Fruit fly (Drosophila melanogaster) whole organism, prepupa: ENCODE data around the gene CG13272.

Experiments used
- CG10631 ChIP-seq: fragments of 200-800 bp; sonication (Bioruptor generic); optimal IDR thresholded peaks from 2 replicates; lab custom pipeline; 2016; ENCODE audit warnings: missing biosample characterization, missing genetic modification characterization
- CG10669 ChIP-seq: fragments of 200-800 bp; sonication (Bioruptor generic); optimal IDR thresholded peaks from 3 replicates; lab custom pipeline; 2018; ENCODE audit warnings: missing biosample characterization, mild to moderate bottlenecking, missing genetic modification characterization, moderate library complexity
- CG11294 ChIP-seq: fragments of 200-800 bp; sonication (Bioruptor generic); IDR thresholded peaks from 2 replicates; pipeline ENCODE4 v1.3.6; 2022; ENCODE audit warnings: missing biosample characterization, missing genetic modification characterization
- CG11762 ChIP-seq: fragments of 200-800 bp; sonication (Bioruptor generic); optimal IDR thresholded peaks from 3 replicates; lab custom pipeline; 2016; ENCODE audit warnings: missing biosample characterization, missing genetic modification characterization; ENCODE audit not compliant: insufficient read depth
- CG11902 ChIP-seq: fragments of 200-800 bp; sonication (Bioruptor generic); optimal IDR thresholded peaks from 3 replicates; lab custom pipeline; 2016; ENCODE audit warnings: missing biosample characterization, missing genetic modification characterization
- CG16779 ChIP-seq: fragments of 200-800 bp; sonication (Bioruptor generic); optimal IDR thresholded peaks from 3 replicates; lab custom pipeline; 2017; ENCODE audit warnings: missing biosample characterization, mild to moderate bottlenecking, missing genetic modification characterization
- CG31627 ChIP-seq: fragments of 200-800 bp; sonication (Bioruptor generic); optimal IDR thresholded peaks from 3 replicates; lab custom pipeline; 2016; ENCODE audit warnings: missing biosample characterization, missing genetic modification characterization
- CG32006 ChIP-seq: fragments of 200-800 bp; sonication (Bioruptor generic); optimal IDR thresholded peaks from 3 replicates; lab custom pipeline; 2017; ENCODE audit warnings: missing biosample characterization, mild to moderate bottlenecking, missing genetic modification characterization
- CG3919 ChIP-seq: fragments of 200-800 bp; sonication (Bioruptor generic); optimal IDR thresholded peaks from 3 replicates; lab custom pipeline; 2016; ENCODE audit warnings: missing biosample characterization, missing genetic modification characterization
- CG6163 ChIP-seq: fragments of 200-800 bp; sonication (Bioruptor generic); IDR thresholded peaks from 3 replicates; pipeline ENCODE4 v1.3.6; 2022; ENCODE audit warnings: missing biosample characterization, missing genetic modification characterization
- CG6276 ChIP-seq: fragments of 200-800 bp; sonication (Bioruptor generic); optimal IDR thresholded peaks from 2 replicates; lab custom pipeline; 2017; ENCODE audit warnings: missing biosample characterization, mild to moderate bottlenecking, missing genetic modification characterization
- CG6854 ChIP-seq: fragments of 200-800 bp; sonication (Bioruptor generic); optimal IDR thresholded peaks from 2 replicates; lab custom pipeline; 2017; ENCODE audit warnings: missing biosample characterization, mild to moderate bottlenecking, missing genetic modification characterization
- CG7368 ChIP-seq: fragments of 200-800 bp; sonication (Bioruptor generic); optimal IDR thresholded peaks from 3 replicates; lab custom pipeline; 2016; ENCODE audit warnings: missing biosample characterization, missing genetic modification characterization
- Eip75B ChIP-seq: fragments of 200-800 bp; sonication (Bioruptor generic); optimal IDR thresholded peaks from 3 replicates; lab custom pipeline; 2016; ENCODE audit warnings: missing biosample characterization, missing genetic modification characterization
- Ets21C ChIP-seq: fragments of 200-800 bp; sonication (Bioruptor generic); optimal IDR thresholded peaks from 3 replicates; lab custom pipeline; 2016; ENCODE audit warnings: missing biosample characterization, missing genetic modification characterization
- Ets96B ChIP-seq: fragments of 200-800 bp; optimal IDR thresholded peaks from 2 replicates; lab custom pipeline; 2019; ENCODE audit warnings: missing biosample characterization, mild to moderate bottlenecking, missing genetic modification characterization, moderate library complexity
- Hr39 ChIP-seq: fragments of 200-800 bp; sonication (Bioruptor generic); optimal IDR thresholded peaks from 2 replicates; lab custom pipeline; 2016; ENCODE audit warnings: missing biosample characterization, missing genetic modification characterization
- Hr4 ChIP-seq: fragments of 200-800 bp; sonication (Bioruptor generic); optimal IDR thresholded peaks from 3 replicates; lab custom pipeline; 2016; ENCODE audit warnings: missing biosample characterization, missing genetic modification characterization
- Smox ChIP-seq: fragments of 200-800 bp; sonication (Bioruptor generic); optimal IDR thresholded peaks from 3 replicates; lab custom pipeline; 2016; ENCODE audit warnings: missing biosample characterization, missing genetic modification characterization
- Sox102F ChIP-seq: fragments of 200-800 bp; sonication (Bioruptor generic); optimal IDR thresholded peaks from 2 replicates; lab custom pipeline; 2016; ENCODE audit warnings: missing biosample characterization, mild to moderate bottlenecking, missing genetic modification characterization
- Sox14 ChIP-seq: fragments of 200-800 bp; sonication (Bioruptor generic); optimal IDR thresholded peaks from 3 replicates; lab custom pipeline; 2016; ENCODE audit warnings: missing biosample characterization, missing genetic modification characterization
- dac ChIP-seq: fragments of 200-800 bp; sonication (Bioruptor generic); optimal IDR thresholded peaks from 2 replicates; lab custom pipeline; 2017; ENCODE audit warnings: missing biosample characterization, mild to moderate bottlenecking, missing genetic modification characterization
- esn ChIP-seq: fragments of 200-800 bp; sonication (Bioruptor generic); optimal IDR thresholded peaks from 2 replicates; lab custom pipeline; 2016; ENCODE audit warnings: missing biosample characterization, mild to moderate bottlenecking, missing genetic modification characterization, moderate library complexity
- fd85E ChIP-seq: fragments of 200-800 bp; sonication (Bioruptor generic); optimal IDR thresholded peaks from 3 replicates; lab custom pipeline; 2016; ENCODE audit warnings: missing biosample characterization, missing genetic modification characterization
- fkh ChIP-seq: fragments of 200-800 bp; sonication (Bioruptor generic); optimal IDR thresholded peaks from 3 replicates; lab custom pipeline; 2017; ENCODE audit warnings: missing biosample characterization, mild to moderate bottlenecking, missing genetic modification characterization, moderate library complexity
- lz ChIP-seq: fragments of 200-800 bp; sonication (Bioruptor generic); optimal IDR thresholded peaks from 3 replicates; lab custom pipeline; 2016; ENCODE audit warnings: missing biosample characterization, missing genetic modification characterization
- spab ChIP-seq: fragments of 200-800 bp; sonication (Bioruptor generic); optimal IDR thresholded peaks from 2 replicates; lab custom pipeline; 2017; ENCODE audit warnings: missing biosample characterization, mild to moderate bottlenecking, missing genetic modification characterization, missing genetic modification reagents
- ss ChIP-seq, 2 experiments: fragments of 200-800 bp; sonication (Bioruptor generic); optimal IDR thresholded peaks; 2 replicates in 1 of 2; 3 replicates in 1 of 2; lab custom pipeline; 2017 to 2018; ENCODE audit warnings: mild to moderate bottlenecking in 2 of 2, missing biosample characterization in 2 of 2, missing genetic modification characterization in 2 of 2, moderate library complexity in 1 of 2
- svp ChIP-seq: fragments of 200-800 bp; sonication (Bioruptor generic); peaks from one replicate; lab custom pipeline; 2016; ENCODE audit warnings: missing biosample characterization, missing genetic modification characterization
- topi ChIP-seq: fragments of 200-800 bp; sonication (Bioruptor generic); optimal IDR thresholded peaks from 3 replicates; lab custom pipeline; 2016; ENCODE audit warnings: missing biosample characterization, missing genetic modification characterization
- vri ChIP-seq: fragments of 200-800 bp; sonication (Bioruptor generic); optimal IDR thresholded peaks from 3 replicates; lab custom pipeline; 2016; ENCODE audit warnings: missing biosample characterization, mild to moderate bottlenecking, missing genetic modification characterization

CG13272 gene

DNA sequence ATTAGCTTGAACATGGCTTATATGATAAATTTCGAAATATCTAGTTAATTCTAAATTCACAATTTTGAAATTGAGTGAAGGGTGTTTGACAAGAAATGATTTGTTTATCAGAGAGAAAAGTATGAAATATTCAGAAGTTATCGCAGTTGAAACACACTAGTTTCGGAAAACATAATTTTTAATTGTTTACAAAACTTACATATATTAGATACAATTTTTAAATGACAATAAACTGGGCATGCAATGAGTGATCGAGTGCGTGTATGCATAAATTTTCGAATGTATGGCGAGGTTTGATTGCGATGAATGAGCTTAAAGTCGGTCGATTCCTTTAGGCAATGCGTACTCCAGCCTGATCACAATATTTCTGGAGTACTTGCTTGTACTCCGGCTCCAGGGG is 16.3 kb downstream of the CG13272 start, which contains the start of gene CG13280:
Gene CG13280, minus strand, starts transcription at position 101 of the 400 bp plus-strand sequence.
- no peak for TF ChIP-seq fd85E (GFP tag; lab: Kevin White, UChicago)
- TF ChIP-seq Ets21C, result no peak
- TF ChIP-seq CG32006 (GFP tag; lab: Kevin White, UChicago), result no peak

DNA sequence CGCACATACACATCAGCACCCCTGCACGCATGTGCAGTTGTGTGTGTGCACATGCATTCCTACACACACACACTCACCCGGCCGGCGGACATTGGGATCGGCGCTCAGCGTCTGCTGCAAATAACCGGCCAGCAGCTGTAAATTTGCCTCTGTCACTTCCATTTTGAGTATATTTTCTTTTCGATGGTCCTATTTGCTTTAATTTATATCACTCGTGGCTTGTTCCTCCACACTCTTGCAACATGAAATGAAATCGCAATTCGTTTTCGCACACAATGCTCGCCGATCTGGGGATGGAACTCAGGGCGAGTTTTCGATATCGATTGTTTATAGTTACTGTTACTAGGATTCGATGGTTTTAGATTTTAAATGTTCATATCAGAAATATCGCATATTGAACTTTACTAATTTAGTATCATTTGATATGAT is 20.2 kb downstream of the CG13272 start, which contains the start of gene Cse1:
Gene Cse1, minus strand, starts transcription at position 303 of the 429 bp plus-strand sequence.
- TF ChIP-seq Sox14 (peak; percentile 29), topi (GFP tag; lab: Kevin White, UChicago) (peak; percentile 28), CG6854 (GFP tag; lab: Kevin White, UChicago) (peak; percentile 16), Ets21C (no peak)

DNA sequence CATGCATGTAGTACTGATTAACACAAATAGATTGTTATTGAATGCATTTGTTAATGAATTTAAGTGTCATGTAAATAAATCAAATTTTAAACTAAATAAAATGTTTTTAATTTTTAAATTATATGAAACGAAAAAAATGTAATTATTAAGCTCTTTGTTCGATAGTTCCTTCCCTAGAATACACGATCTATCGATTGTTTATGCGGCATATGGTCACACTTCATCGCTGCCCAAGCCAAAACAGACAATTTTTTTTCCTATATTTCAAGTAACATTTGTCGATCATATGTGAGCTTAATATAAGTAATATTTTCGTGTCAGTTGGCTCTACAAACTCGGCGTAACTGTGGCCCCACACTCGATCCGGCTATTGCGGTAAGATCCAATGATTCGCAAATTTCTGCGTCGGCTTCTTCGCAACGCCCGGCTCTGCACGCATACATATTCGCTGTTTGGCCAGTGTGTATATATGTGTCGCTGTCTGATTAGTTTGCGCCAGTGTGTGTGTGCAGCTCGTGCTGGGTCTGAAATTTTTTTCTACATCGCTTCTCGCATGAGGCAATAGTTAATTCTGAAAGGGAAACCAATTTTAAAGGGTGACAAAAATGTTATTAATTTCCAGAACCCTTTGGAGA is 22.3 kb downstream of the CG13272 start, which contains the start of gene AspRS-m:
Gene AspRS-m, plus strand, starts transcription at position 207 of the 635 bp plus-strand sequence.
- TF ChIP-seq spab (no peak), CG31627 (no peak), Hr39 (GFP tag; lab: Kevin White, UChicago) (no peak), CG10631 (GFP tag; lab: Kevin White, UChicago) (no peak), vri (GFP tag; lab: Kevin White, UChicago) (no peak), fkh (GFP tag; lab: Kevin White, UChicago) (no peak), Ets96B (tag; lab: Kevin White, UChicago) (no peak), Sox102F (no peak), Eip75B (GFP tag; lab: Kevin White, UChicago) (no peak), CG11762 (GFP tag; lab: Kevin White, UChicago) (no peak), lz (GFP tag; lab: Kevin White, UChicago) (no peak)

DNA sequence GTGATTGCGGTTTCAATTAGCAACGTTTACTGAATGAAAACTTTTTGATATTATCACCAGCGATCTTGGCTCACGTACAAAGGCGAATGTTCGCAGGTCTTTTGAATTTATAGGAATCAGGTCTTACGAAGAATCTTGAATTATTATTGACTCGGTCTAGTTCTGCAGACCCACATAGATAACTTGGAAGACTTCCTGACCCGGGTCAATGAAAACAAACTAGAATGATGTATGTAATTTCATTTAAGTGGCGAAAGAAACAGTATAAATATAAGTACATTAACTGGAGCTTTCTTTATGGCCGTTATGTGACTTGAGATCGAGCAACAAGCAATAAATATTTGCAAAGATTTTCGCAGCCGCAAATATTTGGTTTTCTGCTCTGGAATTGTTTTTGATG is 29.7 kb downstream of the CG13272 start, which contains the start of gene CG13282:
Gene CG13282, minus strand, starts transcription at position 101 of the 400 bp plus-strand sequence.
- TF ChIP-seq CG11902 (no peak), Smox (no peak), fd85E (GFP tag; lab: Kevin White, UChicago) (no peak), CG7368 (no peak), CG16779 (no peak)

DNA sequence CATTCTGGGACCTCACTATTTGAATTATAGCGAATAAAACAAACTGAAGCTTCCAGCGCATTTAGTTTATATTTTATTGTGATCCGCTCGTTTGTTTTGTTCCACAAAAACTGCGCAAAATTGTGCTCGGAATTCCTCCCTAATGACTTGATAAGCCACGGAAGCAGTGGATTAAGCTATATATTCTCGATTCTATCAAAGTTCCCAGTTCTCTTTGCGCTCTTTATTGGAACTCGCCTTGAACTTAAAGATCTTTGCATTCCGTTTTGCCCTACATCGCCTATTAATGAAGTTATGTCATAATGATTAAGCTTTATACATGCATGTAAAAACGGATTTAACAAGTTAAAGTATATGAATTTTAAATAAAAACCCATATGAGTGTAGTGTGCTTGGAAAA is 32.5 kb downstream of the CG13272 start, which contains the start of gene Nepl9:
Gene Nepl9, minus strand, starts transcription at position 101 of the 400 bp plus-strand sequence.
- TF ChIP-seq Ets96B (tag; lab: Kevin White, UChicago), result no peak
- TF ChIP-seq spab, result no peak
- no peak for TF ChIP-seq topi (GFP tag; lab: Kevin White, UChicago)
- no peak for TF ChIP-seq ss (GFP tag; optimal IDR thresholded peaks at IDR 0.05; lab: Kevin White, UChicago)
- no peak for TF ChIP-seq CG6276 (GFP tag; lab: Kevin White, UChicago)
- no peak for TF ChIP-seq fd85E (GFP tag; lab: Kevin White, UChicago)
- TF ChIP-seq CG11294, result no peak
- no peak for TF ChIP-seq CG3919 (GFP tag; lab: Kevin White, UChicago)
- no peak for TF ChIP-seq CG10669 (GFP tag; lab: Kevin White, UChicago)
- TF ChIP-seq Eip75B (GFP tag; lab: Kevin White, UChicago), result no peak
- TF ChIP-seq Hr4, result no peak
- no peak for TF ChIP-seq Smox
- no peak for TF ChIP-seq Sox102F
- no peak for TF ChIP-seq esn (GFP tag; lab: Kevin White, UChicago)
- TF ChIP-seq CG31627, result no peak
- no peak for TF ChIP-seq CG6163 (GFP tag; lab: Robert Waterston, UW)
- no peak for TF ChIP-seq dac (GFP tag; lab: Kevin White, UChicago)
- TF ChIP-seq svp, result no peak
